Fruit fly (Drosophila melanogaster) whole organism, adult: ENCODE results near the gene CG9331.
A peak's percentile ranks its signal among the peaks of the same experiment; 100 is the strongest.

Experiments
- CG11617 ChIP-seq: fragments of 200-800 bp; sonication (Bioruptor generic); optimal IDR thresholded peaks from 2 replicates; lab custom pipeline; 2017; ENCODE audit warnings: mild to moderate bottlenecking, missing biosample characterization, missing genetic modification reagents, missing genetic modification characterization
- CG12768 ChIP-seq: fragments of 200-800 bp; sonication (Bioruptor generic); optimal IDR thresholded peaks from 2 replicates; lab custom pipeline; 2017; ENCODE audit warnings: missing biosample characterization, missing genetic modification characterization, mild to moderate bottlenecking, moderate library complexity, missing genetic modification reagents
- CG14711 ChIP-seq: fragments of 200-800 bp; sonication (Bioruptor generic); optimal IDR thresholded peaks from 2 replicates; lab custom pipeline; 2018; ENCODE audit warnings: missing biosample characterization, mild to moderate bottlenecking, missing genetic modification characterization, moderate library complexity
- CG1620 ChIP-seq: fragments of 200-800 bp; sonication (Bioruptor generic); optimal IDR thresholded peaks from 2 replicates; lab custom pipeline; 2016; ENCODE audit warnings: missing biosample characterization, missing genetic modification characterization
- CG33017 ChIP-seq: fragments of 200-800 bp; sonication (Bioruptor generic); optimal IDR thresholded peaks from 2 replicates; lab custom pipeline; 2018; ENCODE audit warnings: missing biosample characterization, mild to moderate bottlenecking, missing genetic modification characterization, moderate library complexity
- CG5204 ChIP-seq: fragments of 200-800 bp; sonication (Bioruptor generic); optimal IDR thresholded peaks from 2 replicates; lab custom pipeline; 2016; ENCODE audit warnings: missing biosample characterization, missing genetic modification characterization
- CG7045 ChIP-seq: fragments of 200-800 bp; sonication (Bioruptor generic); optimal IDR thresholded peaks from 2 replicates; lab custom pipeline; 2017; ENCODE audit warnings: missing biosample characterization, mild to moderate bottlenecking, missing genetic modification characterization
- CG7101 ChIP-seq: fragments of 200-800 bp; sonication (Bioruptor generic); optimal IDR thresholded peaks from 2 replicates; lab custom pipeline; 2018; ENCODE audit warnings: missing biosample characterization, mild to moderate bottlenecking, missing genetic modification characterization, moderate library complexity
- Clk ChIP-seq: fragments of 200-800 bp; sonication (Bioruptor generic); optimal IDR thresholded peaks from 2 replicates; lab custom pipeline; 2017; ENCODE audit warnings: missing biosample characterization, missing genetic modification characterization
- Crg-1 ChIP-seq: fragments of 200-800 bp; sonication (Bioruptor generic); optimal IDR thresholded peaks from 2 replicates; lab custom pipeline; 2016; ENCODE audit warnings: missing biosample characterization, missing genetic modification characterization
- Hr96 ChIP-seq: fragments of 200-800 bp; sonication (Bioruptor generic); optimal IDR thresholded peaks from 2 replicates; lab custom pipeline; 2016; ENCODE audit warnings: missing biosample characterization, missing genetic modification characterization
- Mnt ChIP-seq: fragments of 200-800 bp; sonication (Bioruptor generic); optimal IDR thresholded peaks from 2 replicates; lab custom pipeline; 2016; ENCODE audit warnings: missing biosample characterization, mild to moderate bottlenecking, missing genetic modification characterization
- bab1 ChIP-seq: fragments of 200-800 bp; sonication (Bioruptor generic); optimal IDR thresholded peaks from 3 replicates; lab custom pipeline; 2019; ENCODE audit warnings: missing biosample characterization, mild to moderate bottlenecking, missing genetic modification characterization, moderate library complexity
- cic ChIP-seq: fragments of 200-800 bp; sonication (Bioruptor generic); optimal IDR thresholded peaks from 2 replicates; lab custom pipeline; 2017; ENCODE audit warnings: missing biosample characterization, mild to moderate bottlenecking, missing genetic modification characterization, moderate library complexity
- cnc ChIP-seq, 2 experiments: fragments of >200 bp; optimal IDR thresholded peaks; 2 replicates each; lab custom pipeline; 2017
- kay ChIP-seq: fragments of 200-800 bp; sonication (Bioruptor generic); peaks from one replicate; lab custom pipeline; 2016; ENCODE audit warnings: missing biosample characterization, missing genetic modification characterization, borderline replicate concordance
- ovo ChIP-seq: fragments of 200-800 bp; sonication (Bioruptor generic); optimal IDR thresholded peaks from 2 replicates; lab custom pipeline; 2016; ENCODE audit warnings: missing biosample characterization, missing genetic modification characterization
- pad ChIP-seq: fragments of 200-800 bp; sonication (Bioruptor generic); optimal IDR thresholded peaks from 3 replicates; lab custom pipeline; 2017; ENCODE audit warnings: missing biosample characterization, missing genetic modification characterization, mild to moderate bottlenecking, moderate library complexity, missing genetic modification reagents
- tj ChIP-seq: fragments of 200-800 bp; sonication (Bioruptor generic); optimal IDR thresholded peaks from 3 replicates; lab custom pipeline; 2017; ENCODE audit warnings: missing biosample characterization, mild to moderate bottlenecking, missing genetic modification characterization, moderate library complexity
- toe ChIP-seq: fragments of 200-800 bp; sonication (Bioruptor generic); optimal IDR thresholded peaks from 2 replicates; lab custom pipeline; 2016; ENCODE audit warnings: missing biosample characterization, missing genetic modification characterization

Gene CG9331

dm6 chr2L:20852092-20852628 is 29.5 kb downstream of the CG9331 start, which contains the start of gene twit:
TSS of gene twit (plus strand) at chr2L:20852578.
- TF ChIP-seq CG12768 (no peak), CG11617 (GFP tag; lab: Kevin White, UChicago) (no peak), ovo (GFP tag; lab: Kevin White, UChicago) (no peak), Hr96 (GFP tag; lab: Kevin White, UChicago) (no peak), Mnt (GFP tag; lab: Kevin White, UChicago) (no peak), CG5204 (GFP tag; lab: Kevin White, UChicago) (no peak)

DNA sequence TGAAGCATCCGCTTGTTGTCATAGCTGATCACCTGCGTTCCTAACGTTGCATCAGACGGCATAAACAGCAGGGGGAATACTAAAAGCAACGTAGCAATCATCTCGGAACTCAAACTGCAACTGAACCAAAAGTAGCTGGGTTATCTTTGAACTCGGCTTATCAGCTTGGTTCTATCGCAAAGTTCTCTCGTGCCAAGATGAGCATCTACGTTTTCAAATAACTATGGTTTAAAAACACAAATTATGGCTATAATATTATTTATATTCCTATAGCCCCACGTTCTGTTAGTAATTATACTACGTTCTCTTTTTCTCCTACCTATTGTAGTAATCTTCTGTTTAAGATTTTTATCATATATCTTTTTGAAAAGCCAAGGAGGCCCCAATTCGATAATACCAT is 35.2 kb downstream of the CG9331 start, which contains the start of gene CG14400:
CG14400 (minus strand) TSS at position 101 of the 400 bp plus-strand sequence.
- TF ChIP-seq Mnt (GFP tag; lab: Kevin White, UChicago) (no peak), bab1 (no peak), cnc (optimal IDR thresholded peaks at IDR 0.05; lab: Kevin White, UChicago) (no peak), CG1620 (GFP tag; lab: Kevin White, UChicago) (no peak), CG33017 (tag; lab: Kevin White, UChicago) (no peak), CG5204 (GFP tag; lab: Kevin White, UChicago) (no peak), CG11617 (GFP tag; lab: Kevin White, UChicago) (no peak), CG7101 (tag; lab: Kevin White, UChicago) (no peak), cic (no peak), tj (no peak)

dm6 chr2L:20858371-20859340 is 36.0 kb downstream of the CG9331 start, which contains the start of gene bero:
TSS of gene bero (plus strand) at chr2L:20858695.
- TF ChIP-seq cnc (optimal IDR thresholded peaks at IDR 0.05; lab: Kevin White, UChicago) (peak; percentile 53 to 70), kay (GFP tag; lab: Kevin White, UChicago) (peak; percentile 96), tj (no peak)

DNA sequence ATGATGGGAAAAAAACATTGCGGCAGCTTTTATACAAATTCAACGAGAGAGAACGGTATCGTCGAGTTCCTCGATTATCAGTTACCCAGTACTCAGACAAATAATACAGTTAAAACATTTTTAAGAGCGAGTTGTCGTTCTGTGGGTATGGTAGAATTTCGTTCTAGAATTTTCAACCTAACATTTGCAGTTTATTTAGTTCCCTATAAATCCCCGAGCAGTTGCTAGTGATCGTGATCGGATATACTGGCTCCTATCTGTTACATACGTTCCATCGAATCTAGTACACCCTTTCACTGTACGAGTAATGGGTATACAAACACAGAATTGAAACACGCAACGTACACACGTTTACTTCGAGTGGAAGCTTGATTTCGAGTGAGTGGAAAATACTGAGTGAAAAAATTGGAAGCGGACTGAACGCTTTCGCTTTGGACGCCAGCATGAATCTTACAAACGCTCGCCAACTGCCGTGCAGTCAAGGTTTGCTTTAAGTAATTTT is 42.2 kb downstream of the CG9331 start, which contains the start of gene CG9338:
CG9338 (plus strand) TSS at position 452 of the 502 bp plus-strand sequence.
- peak; percentile 20 for TF ChIP-seq kay (GFP tag; lab: Kevin White, UChicago)
- TF ChIP-seq CG33017 (tag; lab: Kevin White, UChicago) = peak; percentile 77
- peak; percentile 89 for TF ChIP-seq tj
- peak; percentile 88 for TF ChIP-seq CG12768
- TF ChIP-seq CG7101 (tag; lab: Kevin White, UChicago) = peak; percentile 81
- TF ChIP-seq CG11617 (GFP tag; lab: Kevin White, UChicago) = peak; percentile 77
- no peak for TF ChIP-seq ovo (GFP tag; lab: Kevin White, UChicago)
- TF ChIP-seq bab1 = peak; percentile 86
- TF ChIP-seq CG7045 = peak; percentile 73
- TF ChIP-seq CG14711 (tag; lab: Kevin White, UChicago) = peak; percentile 75
- TF ChIP-seq cnc (optimal IDR thresholded peaks at IDR 0.05; lab: Kevin White, UChicago) = no peak
- peak; percentile 82 for TF ChIP-seq CG5204 (GFP tag; lab: Kevin White, UChicago)
- TF ChIP-seq Crg-1 (GFP tag; lab: Kevin White, UChicago) = peak; percentile 50
- TF ChIP-seq Hr96 (GFP tag; lab: Kevin White, UChicago) = peak; percentile 78
- peak; percentile 63 for TF ChIP-seq cic
- peak; percentile 66 for TF ChIP-seq CG1620 (GFP tag; lab: Kevin White, UChicago)
- peak; percentile 78 for TF ChIP-seq pad (GFP tag; lab: Kevin White, UChicago)
- peak; percentile 47 for TF ChIP-seq Mnt (GFP tag; lab: Kevin White, UChicago)
- TF ChIP-seq Clk (GFP tag; lab: Kevin White, UChicago) = peak; percentile 44
- TF ChIP-seq toe (GFP tag; lab: Kevin White, UChicago) = peak; percentile 73

- TF ChIP-seq CG11617 (GFP tag; lab: Kevin White, UChicago) = no peak
- TF ChIP-seq ovo (GFP tag; lab: Kevin White, UChicago) = no peak
- TF ChIP-seq bab1 = no peak
- TF ChIP-seq CG1620 (GFP tag; lab: Kevin White, UChicago) = no peak
- no peak for TF ChIP-seq CG14711 (tag; lab: Kevin White, UChicago)
Measured at dm6 chr2L:20867381-20867780, 44.8 kb downstream of the CG9331 start, which contains the start of gene CG31675. TSS of gene CG31675 (plus strand) at chr2L:20867755.

DNA sequence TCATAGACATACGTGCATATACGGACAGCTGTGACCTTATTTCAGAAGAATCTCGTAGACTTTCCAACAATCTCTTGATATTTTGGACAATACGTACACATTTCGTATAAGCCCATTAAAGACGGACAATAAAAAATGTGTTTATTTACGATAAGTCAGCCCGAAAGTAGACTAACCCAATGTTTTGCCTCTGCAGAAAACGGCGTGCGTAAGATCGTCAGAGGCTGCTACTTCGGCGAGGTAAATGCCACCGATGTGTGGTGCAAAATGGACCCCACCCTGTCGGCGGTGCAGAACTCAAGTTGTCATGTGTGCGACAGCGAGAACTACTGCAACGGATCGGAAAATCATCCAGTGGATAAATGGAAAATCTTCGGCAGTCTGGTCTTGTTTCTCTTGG is 46.3 kb downstream of the CG9331 start:
- TF ChIP-seq CG11617 (GFP tag; lab: Kevin White, UChicago) (no peak), CG12768 (no peak), pad (GFP tag; lab: Kevin White, UChicago) (no peak), Crg-1 (GFP tag; lab: Kevin White, UChicago) (no peak), Clk (GFP tag; lab: Kevin White, UChicago) (no peak), toe (GFP tag; lab: Kevin White, UChicago) (no peak), CG1620 (GFP tag; lab: Kevin White, UChicago) (no peak), ovo (GFP tag; lab: Kevin White, UChicago) (no peak), Hr96 (GFP tag; lab: Kevin White, UChicago) (no peak), tj (no peak), CG33017 (tag; lab: Kevin White, UChicago) (no peak), cic (no peak), CG7101 (tag; lab: Kevin White, UChicago) (no peak), kay (GFP tag; lab: Kevin White, UChicago) (no peak)
